Worm (Caenorhabditis elegans) whole organism, late embryonic: Measurements from ENCODE around the gene srx-54.
A peak's percentile ranks its signal among the peaks of the same experiment; 100 is the strongest.

Experiments
- K09A11.1 ChIP-seq: sonication (generic microtip); optimal IDR thresholded peaks from 2 replicates; lab custom pipeline; 2017; ENCODE audit warnings: antibody characterized with exemption, mild to moderate bottlenecking, missing genetic modification characterization, missing compliant biosample characterization; ENCODE audit not compliant: insufficient read depth
- T23F11.4 ChIP-seq: fragments of 200-800 bp; sonication (Bioruptor generic); optimal IDR thresholded peaks from 2 replicates; lab custom pipeline; 2018; ENCODE audit warnings: mild to moderate bottlenecking, missing genetic modification characterization, missing compliant biosample characterization
- Y22D7AL.16 ChIP-seq: sonication (generic microtip); optimal IDR thresholded peaks from 2 replicates; lab custom pipeline; 2016; ENCODE audit warnings: missing genetic modification characterization, missing compliant biosample characterization
- ahr-1 ChIP-seq: sonication (generic microtip); optimal IDR thresholded peaks from 2 replicates; lab custom pipeline; 2016; ENCODE audit warnings: missing genetic modification characterization, missing compliant biosample characterization
- ama-1 ChIP-seq: fragments of 150-350 bp; optimal IDR thresholded peaks from 2 replicates; lab custom pipeline; 2014
- ceh-14 ChIP-seq: sonication (generic microtip); optimal IDR thresholded peaks from 2 replicates; lab custom pipeline; 2016; ENCODE audit warnings: missing genotype, missing genetic modification characterization, missing compliant biosample characterization
- ceh-18 ChIP-seq: sonication (generic microtip); optimal IDR thresholded peaks from 2 replicates; lab custom pipeline; 2016; ENCODE audit warnings: missing genetic modification characterization, missing compliant biosample characterization
- ceh-2 ChIP-seq: sonication (generic microtip); optimal IDR thresholded peaks from 2 replicates; lab custom pipeline; 2016; ENCODE audit warnings: missing genotype, missing genetic modification characterization, missing compliant biosample characterization
- ceh-24 ChIP-seq: sonication (generic microtip); optimal IDR thresholded peaks from 2 replicates; lab custom pipeline; 2016; ENCODE audit warnings: mild to moderate bottlenecking, missing genetic modification characterization, missing compliant biosample characterization
- ceh-30 ChIP-seq: fragments of 150-350 bp; optimal IDR thresholded peaks from 2 replicates; lab custom pipeline; 2014; ENCODE audit warnings: missing biosample characterization, missing genetic modification characterization
- ceh-31 ChIP-seq: sonication (generic microtip); optimal IDR thresholded peaks from 2 replicates; lab custom pipeline; 2016; ENCODE audit warnings: missing genetic modification characterization, missing compliant biosample characterization
- ceh-45 ChIP-seq: fragments of 200-800 bp; sonication (Bioruptor generic); IDR thresholded peaks from 2 replicates; pipeline ENCODE4 v1.3.6; 2022; ENCODE audit warnings: missing genetic modification reagents, missing genetic modification characterization, missing compliant biosample characterization
- ceh-48 ChIP-seq: sonication (generic microtip); optimal IDR thresholded peaks from 2 replicates; lab custom pipeline; 2016; ENCODE audit warnings: missing genetic modification characterization, inconsistent platforms, missing compliant biosample characterization
- ceh-6 ChIP-seq: fragments of 200-800 bp; sonication (Bioruptor generic); optimal IDR thresholded peaks from 2 replicates; lab custom pipeline; 2018; ENCODE audit warnings: mild to moderate bottlenecking, missing genetic modification characterization, missing compliant biosample characterization
- che-1 ChIP-seq: sonication (generic microtip); optimal IDR thresholded peaks from 2 replicates; lab custom pipeline; 2016; ENCODE audit warnings: mild to moderate bottlenecking, missing genetic modification characterization, missing compliant biosample characterization
- dmd-4 ChIP-seq: sonication (generic microtip); optimal IDR thresholded peaks from 2 replicates; lab custom pipeline; 2016; ENCODE audit warnings: borderline replicate concordance, missing genetic modification characterization, missing compliant biosample characterization
- dve-1 ChIP-seq: sonication (generic microtip); optimal IDR thresholded peaks from 2 replicates; lab custom pipeline; 2017; ENCODE audit warnings: antibody characterized with exemption, mild to moderate bottlenecking, missing genetic modification characterization, missing compliant biosample characterization
- elt-2 ChIP-seq: sonication (generic microtip); optimal IDR thresholded peaks from 2 replicates; lab custom pipeline; 2016; ENCODE audit warnings: missing genetic modification reagents, missing genetic modification characterization, missing compliant biosample characterization
- elt-4 ChIP-seq: sonication (generic microtip); optimal IDR thresholded peaks from 2 replicates; lab custom pipeline; 2016; ENCODE audit warnings: missing genetic modification characterization, missing compliant biosample characterization
- ets-4 ChIP-seq: sonication (generic microtip); optimal IDR thresholded peaks from 2 replicates; lab custom pipeline; 2016; ENCODE audit warnings: missing genetic modification characterization, missing compliant biosample characterization
- fax-1 ChIP-seq: sonication (generic microtip); optimal IDR thresholded peaks from 2 replicates; lab custom pipeline; 2016; ENCODE audit warnings: missing genotype, missing genetic modification characterization, missing compliant biosample characterization
- fkh-6 ChIP-seq: sonication (generic microtip); optimal IDR thresholded peaks from 2 replicates; lab custom pipeline; 2016; ENCODE audit warnings: missing genetic modification characterization, missing compliant biosample characterization
- hlh-13 ChIP-seq: fragments of 200-800 bp; sonication (Bioruptor generic); optimal IDR thresholded peaks from 2 replicates; lab custom pipeline; 2018; ENCODE audit warnings: mild to moderate bottlenecking, missing genetic modification characterization, missing compliant biosample characterization
- hlh-15 ChIP-seq: sonication (generic microtip); optimal IDR thresholded peaks from 2 replicates; lab custom pipeline; 2016; ENCODE audit warnings: missing genetic modification characterization, missing compliant biosample characterization
- hlh-30 ChIP-seq: sonication (generic microtip); optimal IDR thresholded peaks from 2 replicates; lab custom pipeline; 2017; ENCODE audit warnings: antibody characterized with exemption, missing genetic modification characterization, missing compliant biosample characterization; ENCODE audit not compliant: insufficient read depth
- hlh-8 ChIP-seq: sonication (generic microtip); optimal IDR thresholded peaks from 2 replicates; lab custom pipeline; 2016; ENCODE audit warnings: missing genotype, missing genetic modification characterization, missing compliant biosample characterization
- lim-6 ChIP-seq: sonication (generic microtip); optimal IDR thresholded peaks from 2 replicates; lab custom pipeline; 2016; ENCODE audit warnings: missing genetic modification characterization, missing compliant biosample characterization
- lin-11 ChIP-seq: fragments of 200-800 bp; sonication (Bioruptor generic); optimal IDR thresholded peaks from 2 replicates; lab custom pipeline; 2018; ENCODE audit warnings: mild to moderate bottlenecking, missing genetic modification characterization, missing compliant biosample characterization
- madf-2 ChIP-seq: sonication (generic microtip); optimal IDR thresholded peaks from 2 replicates; lab custom pipeline; 2017; ENCODE audit warnings: missing genetic modification characterization, missing compliant biosample characterization
- mec-3 ChIP-seq: sonication (generic microtip); optimal IDR thresholded peaks from 2 replicates; lab custom pipeline; 2016; ENCODE audit warnings: borderline replicate concordance, missing genetic modification characterization, missing compliant biosample characterization
- nfya-1 ChIP-seq: sonication (generic microtip); optimal IDR thresholded peaks from 2 replicates; lab custom pipeline; 2017; ENCODE audit warnings: missing genetic modification characterization, mild to moderate bottlenecking, missing compliant biosample characterization, antibody characterized with exemption, moderate library complexity
- npax-4 ChIP-seq: sonication (generic microtip); optimal IDR thresholded peaks from 2 replicates; lab custom pipeline; 2016; ENCODE audit warnings: missing genetic modification characterization, missing compliant biosample characterization
- pat-9 ChIP-seq: fragments of 200-800 bp; sonication (Bioruptor generic); optimal IDR thresholded peaks from 2 replicates; lab custom pipeline; 2018; ENCODE audit warnings: mild to moderate bottlenecking, missing genetic modification characterization, moderate library complexity, missing compliant biosample characterization
- pha-2 ChIP-seq: sonication (generic microtip); optimal IDR thresholded peaks from 2 replicates; lab custom pipeline; 2017; ENCODE audit warnings: mild to moderate bottlenecking, missing genetic modification characterization, missing compliant biosample characterization
- pros-1 ChIP-seq: fragments of 150-350 bp; optimal IDR thresholded peaks from 2 replicates; lab custom pipeline; 2014; ENCODE audit warnings: missing biosample characterization, missing genetic modification reagents, missing genetic modification characterization
- rnt-1 ChIP-seq: sonication (generic microtip); optimal IDR thresholded peaks from 2 replicates; lab custom pipeline; 2016; ENCODE audit warnings: missing genetic modification characterization, missing compliant biosample characterization
- sdc-2 ChIP-seq: sonication (generic microtip); optimal IDR thresholded peaks from 2 replicates; lab custom pipeline; 2016; ENCODE audit warnings: missing genotype, missing genetic modification characterization, missing compliant biosample characterization
- sox-2 ChIP-seq: fragments of 200-800 bp; sonication (Bioruptor generic); IDR thresholded peaks from 2 replicates; pipeline ENCODE4 v1.3.6; 2022; ENCODE audit warnings: missing genetic modification reagents, missing genetic modification characterization, missing compliant biosample characterization
- sox-4 ChIP-seq: sonication (generic microtip); optimal IDR thresholded peaks from 2 replicates; lab custom pipeline; 2017; ENCODE audit warnings: mild to moderate bottlenecking, missing genetic modification characterization, inconsistent platforms, missing compliant biosample characterization
- syd-9 ChIP-seq: sonication (generic microtip); optimal IDR thresholded peaks from 2 replicates; lab custom pipeline; 2016; ENCODE audit warnings: mild to moderate bottlenecking, missing genetic modification characterization, moderate library complexity, missing compliant biosample characterization
- tbx-2 ChIP-seq: sonication (generic microtip); optimal IDR thresholded peaks from 2 replicates; lab custom pipeline; 2016; ENCODE audit warnings: missing genetic modification characterization, missing compliant biosample characterization
- tbx-7 ChIP-seq: sonication (generic microtip); optimal IDR thresholded peaks from 2 replicates; lab custom pipeline; 2016; ENCODE audit warnings: missing genotype, missing genetic modification characterization, missing compliant biosample characterization
- ttx-3 ChIP-seq: sonication (generic microtip); optimal IDR thresholded peaks from 2 replicates; lab custom pipeline; 2016; ENCODE audit warnings: missing genetic modification reagents, missing genetic modification characterization, missing compliant biosample characterization
- unc-3 ChIP-seq, 2 experiments: fragments of 200-800 bp in 1 of 2; sonication (Bioruptor generic) in 1 of 2; sonication (generic microtip) in 1 of 2; conservative IDR thresholded peaks in 1 of 2; optimal IDR thresholded peaks in 1 of 2; 2 replicates each; pipeline versions ENCODE4 v1.3.6 to Lab custom; 2016 to 2022; ENCODE audit warnings: missing compliant biosample characterization in 2 of 2, missing genetic modification characterization in 2 of 2, missing genetic modification reagents in 1 of 2
- unc-42 ChIP-seq: sonication (generic microtip); optimal IDR thresholded peaks from 2 replicates; lab custom pipeline; 2016; ENCODE audit warnings: missing genotype, missing genetic modification characterization, missing compliant biosample characterization
- zip-5 ChIP-seq: sonication (generic microtip); optimal IDR thresholded peaks from 2 replicates; lab custom pipeline; 2016; ENCODE audit warnings: missing genetic modification characterization, missing compliant biosample characterization
- ztf-16 ChIP-seq: sonication (generic microtip); optimal IDR thresholded peaks from 2 replicates; lab custom pipeline; 2017; ENCODE audit warnings: missing genetic modification characterization, missing compliant biosample characterization

Gene srx-54

ce11 chrV:16956229-16956628, 18.8 kb upstream of the srx-54 start, which contains the start of gene clec-239:
clec-239 (plus strand) TSS chrV:16956529.
- no peak for TF ChIP-seq ztf-16 (tag; lab: Kevin White, UChicago)
- no peak for TF ChIP-seq Y22D7AL.16 (tag; lab: Kevin White, UChicago)
- no peak for TF ChIP-seq hlh-15 (tag; lab: Kevin White, UChicago)
- TF ChIP-seq sox-4 (tag; lab: Kevin White, UChicago): no peak
- TF ChIP-seq ama-1 (lab: Kevin White, UChicago): no peak
- no peak for TF ChIP-seq ets-4 (tag; lab: Kevin White, UChicago)
- no peak for TF ChIP-seq madf-2 (tag; lab: Kevin White, UChicago)
- no peak for TF ChIP-seq ceh-48 (tag; lab: Kevin White, UChicago)

ce11 chrV:16958975-16959374, 16.0 kb upstream of the srx-54 start:
- TF ChIP-seq ama-1 (lab: Kevin White, UChicago): no peak
- TF ChIP-seq nfya-1 (tag; lab: Kevin White, UChicago): peak; percentile 84
- no peak for TF ChIP-seq ceh-30 (tag; lab: Kevin White, UChicago)
- TF ChIP-seq rnt-1 (tag; lab: Kevin White, UChicago): no peak
- TF ChIP-seq pat-9 (tag; lab: Kevin White, UChicago): no peak

- TF ChIP-seq dve-1 (peak; percentile 57), ceh-14 (tag; lab: Kevin White, UChicago) (peak; percentile 77), elt-2 (tag; lab: Kevin White, UChicago) (peak; percentile 61), rnt-1 (tag; lab: Kevin White, UChicago) (peak; percentile 78), fax-1 (no peak), ceh-30 (tag; lab: Kevin White, UChicago) (no peak), hlh-30 (tag; lab: Kevin White, UChicago) (peak; percentile 8), ceh-45 (GFP tag; lab: Robert Waterston, UW) (no peak), hlh-13 (no peak), K09A11.1 (peak; percentile 21), T23F11.4 (no peak), mec-3 (tag; lab: Kevin White, UChicago) (no peak), pha-2 (tag; lab: Kevin White, UChicago) (no peak), ets-4 (tag; lab: Kevin White, UChicago) (peak; percentile 17), hlh-8 (no peak), unc-3 (GFP tag; conservative IDR thresholded peaks at IDR 0.05; lab: Robert Waterston, UW) (no peak), unc-3 (tag; optimal IDR thresholded peaks at IDR 0.05; lab: Kevin White, UChicago) (no peak), sox-2 (no peak; the same call in 1 of the 2 replicates), che-1 (tag; lab: Kevin White, UChicago) (no peak), pros-1 (tag; lab: Kevin White, UChicago) (peak; percentile 58), lin-11 (tag; lab: Kevin White, UChicago) (no peak), zip-5 (no peak), ttx-3 (tag; lab: Kevin White, UChicago) (no peak), ceh-6 (GFP tag; lab: Kevin White, UChicago) (no peak), tbx-7 (no peak), ceh-24 (tag; lab: Kevin White, UChicago) (no peak), dmd-4 (tag; lab: Kevin White, UChicago) (no peak), ceh-2 (tag; lab: Kevin White, UChicago) (no peak), ceh-48 (tag; lab: Kevin White, UChicago) (peak; percentile 9), ahr-1 (tag; lab: Kevin White, UChicago) (no peak), Y22D7AL.16 (tag; lab: Kevin White, UChicago) (no peak), unc-42 (tag; lab: Kevin White, UChicago) (peak; percentile 98), ceh-18 (tag; lab: Kevin White, UChicago) (peak; percentile 70), sdc-2 (tag; lab: Kevin White, UChicago) (no peak), madf-2 (tag; lab: Kevin White, UChicago) (no peak), elt-4 (tag; lab: Kevin White, UChicago) (no peak), npax-4 (no peak), lim-6 (tag; lab: Kevin White, UChicago) (no peak), syd-9 (tag; lab: Kevin White, UChicago) (no peak), fkh-6 (tag; lab: Kevin White, UChicago) (no peak), ceh-31 (peak; percentile 58), tbx-2 (tag; lab: Kevin White, UChicago) (peak; percentile 52)
Observed at ce11 chrV:16965655-16966054, 9.4 kb upstream of the srx-54 start, which contains the start of gene efl-1. efl-1 (minus strand) TSS chrV:16965675.
